Fruit fly (Drosophila melanogaster): ENCODE measurements around the gene stx.

- no peak for TF ChIP-seq ovo (GFP tag; optimal IDR thresholded peaks at IDR 0.05)
- no peak for TF ChIP-seq CG5204 (GFP tag; optimal IDR thresholded peaks at IDR 0.05)
- TF ChIP-seq Hr96 (GFP tag; optimal IDR thresholded peaks at IDR 0.05) = no peak
- no peak for TF ChIP-seq tj (GFP tag; optimal IDR thresholded peaks at IDR 0.05)
- no peak for TF ChIP-seq cnc (optimal IDR thresholded peaks at IDR 0.05)
- TF ChIP-seq CG1620 (GFP tag; optimal IDR thresholded peaks at IDR 0.05) = no peak
- TF ChIP-seq CG14711 (tag; optimal IDR thresholded peaks at IDR 0.05) = peak; percentile 60
- TF ChIP-seq Clk (GFP tag; optimal IDR thresholded peaks at IDR 0.05) = no peak
- TF ChIP-seq Crg-1 (GFP tag; optimal IDR thresholded peaks at IDR 0.05) = no peak
- no peak for TF ChIP-seq Mnt (GFP tag; optimal IDR thresholded peaks at IDR 0.05)
- no peak for TF ChIP-seq pad (GFP tag; optimal IDR thresholded peaks at IDR 0.05)
- peak; percentile 6 for TF ChIP-seq kay (GFP tag; ENCODE audit: borderline replicate concordance)
Observed at dm6 chrX:10734763-10735681, 9.7 kb downstream of the stx start.

Data from whole organism, adult.